Worm (Caenorhabditis elegans) whole organism, L1 larva: ENCODE measurements around the gene kbp-4.

Source experiments
- blmp-1 ChIP-seq: fragments of 150-350 bp; optimal IDR thresholded peaks from 2 replicates; lab custom pipeline; 2014; ENCODE audit warnings: missing biosample characterization, missing genetic modification characterization
- grh-1 ChIP-seq: fragments of 200-800 bp; sonication (Bioruptor generic); IDR thresholded peaks from 2 replicates; pipeline ENCODE4 v1.3.6; 2022; ENCODE audit warnings: missing genetic modification reagents, missing genetic modification characterization, missing compliant biosample characterization
- jun-1 ChIP-seq: fragments of 150-350 bp; optimal IDR thresholded peaks from 2 replicates; lab custom pipeline; 2014; ENCODE audit warnings: missing biosample characterization, missing genetic modification reagents, missing genetic modification characterization
- mep-1 ChIP-seq: fragments of 150-350 bp; optimal IDR thresholded peaks from 2 replicates; lab custom pipeline; 2014; ENCODE audit warnings: missing biosample characterization, missing genetic modification characterization
- nhr-11 ChIP-seq: fragments of 150-350 bp; optimal IDR thresholded peaks from 2 replicates; lab custom pipeline; 2014; ENCODE audit warnings: missing biosample characterization, missing genetic modification characterization
- skn-1 ChIP-seq: fragments of 150-350 bp; optimal IDR thresholded peaks from 2 replicates; lab custom pipeline; 2014; ENCODE audit warnings: missing biosample characterization, missing genetic modification characterization
- snpc-4 ChIP-seq: fragments of 150-350 bp; optimal IDR thresholded peaks from 2 replicates; lab custom pipeline; 2014; ENCODE audit warnings: missing biosample characterization, missing genetic modification characterization
- unc-130 ChIP-seq: fragments of 150-350 bp; optimal IDR thresholded peaks from 2 replicates; lab custom pipeline; 2017; ENCODE audit warnings: missing biosample characterization, missing genetic modification characterization, inconsistent platforms
- unc-62 ChIP-seq: fragments of 150-350 bp; optimal IDR thresholded peaks from 2 replicates; lab custom pipeline; 2014; ENCODE audit warnings: missing biosample characterization, missing genetic modification reagents, missing genetic modification characterization

- TF ChIP-seq unc-62 (GFP tag; lab: Kevin White, UChicago) (no peak), unc-130 (tag; lab: Kevin White, UChicago) (no peak), snpc-4 (tag; lab: Kevin White, UChicago) (no peak), skn-1 (tag; lab: Kevin White, UChicago) (no peak), mep-1 (no peak), grh-1 (GFP tag; lab: Robert Waterston, UW) (no peak), blmp-1 (tag; lab: Kevin White, UChicago) (peak; percentile 22), jun-1 (tag; lab: Kevin White, UChicago) (no peak), nhr-11 (tag; lab: Kevin White, UChicago) (no peak)
These were observed 35.3 kb downstream of the kbp-4 start, which contains the start of the genes F58B6.1 and acsd-1 for ce11 chrIII:1115793-1116516.
